Fruit fly (Drosophila melanogaster): ENCODE measurements around the gene kirre.

The kirre gene

dm6 chrX:3039743-3040142 is 299.6 kb downstream of the kirre start:
- TF ChIP-seq CG9705 (GFP tag; optimal IDR thresholded peaks at IDR 0.05), result peak; percentile 40
- TF ChIP-seq GATAd (GFP tag; optimal IDR thresholded peaks at IDR 0.05), result no peak
- no peak for TF ChIP-seq Abd-B (GFP tag; optimal IDR thresholded peaks at IDR 0.05)
- TF ChIP-seq psq (GFP tag; optimal IDR thresholded peaks at IDR 0.05), result peak; percentile 71
- peak; percentile 37 for TF ChIP-seq sage (GFP tag; optimal IDR thresholded peaks at IDR 0.05)
- TF ChIP-seq Myc (optimal IDR thresholded peaks at IDR 0.05), result no peak
- peak; percentile 82 for TF ChIP-seq h (GFP tag; optimal IDR thresholded peaks at IDR 0.05)
- TF ChIP-seq Sp1 (GFP tag; optimal IDR thresholded peaks at IDR 0.05), result peak; percentile 81
- TF ChIP-seq Hr78 (GFP tag; optimal IDR thresholded peaks at IDR 0.05), result no peak
- no peak for TF ChIP-seq jim (GFP tag; optimal IDR thresholded peaks at IDR 0.05)
- no peak for TF ChIP-seq CG32264 (GFP tag; optimal IDR thresholded peaks at IDR 0.05)
- TF ChIP-seq usp (GFP tag; optimal IDR thresholded peaks at IDR 0.05), result no peak
- TF ChIP-seq HLH106 (tag; optimal IDR thresholded peaks at IDR 0.05), result peak; percentile 76
- TF ChIP-seq rgr (GFP tag; optimal IDR thresholded peaks at IDR 0.05), result peak; percentile 77
- no peak for TF ChIP-seq Hr83 (GFP tag; optimal IDR thresholded peaks at IDR 0.05; ENCODE audit: poor library complexity, severe bottlenecking)
- TF ChIP-seq Vsx2 (GFP tag; optimal IDR thresholded peaks at IDR 0.05; ENCODE audit: partially characterized antibody), result no peak
- no peak for TF ChIP-seq lola (GFP tag; optimal IDR thresholded peaks at IDR 0.05)
- peak; percentile 52 for TF ChIP-seq dmrt93B (GFP tag; optimal IDR thresholded peaks at IDR 0.05)
- TF ChIP-seq tai (GFP tag; optimal IDR thresholded peaks at IDR 0.05), result no peak
- no peak for TF ChIP-seq CrebA (GFP tag; optimal IDR thresholded peaks at IDR 0.05; ENCODE audit: borderline replicate concordance)
- TF ChIP-seq Rel (GFP tag; optimal IDR thresholded peaks at IDR 0.05), result no peak
- peak; percentile 35 for TF ChIP-seq Rel (tag; optimal IDR thresholded peaks at IDR 0.05)
- peak; percentile 64 for TF ChIP-seq ey (GFP tag; optimal IDR thresholded peaks at IDR 0.05)
- TF ChIP-seq woc (GFP tag; optimal IDR thresholded peaks at IDR 0.05), result peak; percentile 37
- no peak for TF ChIP-seq Mio (GFP tag; optimal IDR thresholded peaks at IDR 0.05)
- peak; percentile 58 for TF ChIP-seq brk (GFP tag; optimal IDR thresholded peaks at IDR 0.05)
- peak; percentile 74 for TF ChIP-seq Hnf4 (GFP tag; optimal IDR thresholded peaks at IDR 0.05)
- peak; percentile 72 for TF ChIP-seq OdsH (GFP tag; optimal IDR thresholded peaks at IDR 0.05)
- TF ChIP-seq foxo (GFP tag; optimal IDR thresholded peaks at IDR 0.05), result peak in 1 of 2 experiments; percentile 85
- TF ChIP-seq dsf (GFP tag; optimal IDR thresholded peaks at IDR 0.05; ENCODE audit: borderline replicate concordance), result no peak
- TF ChIP-seq fru (GFP tag; optimal IDR thresholded peaks at IDR 0.05), result peak; percentile 83
- TF ChIP-seq br (GFP tag; optimal IDR thresholded peaks at IDR 0.05), result peak; percentile 64

dm6 chrX:3041057-3041473 is 300.9 kb downstream of the kirre start:
- TF ChIP-seq Mio (GFP tag; optimal IDR thresholded peaks at IDR 0.05) (no peak), Hr83 (GFP tag; optimal IDR thresholded peaks at IDR 0.05; ENCODE audit: poor library complexity, severe bottlenecking) (no peak), foxo (GFP tag; optimal IDR thresholded peaks at IDR 0.05) (peak in 1 of 2 experiments; percentile 90), usp (GFP tag; optimal IDR thresholded peaks at IDR 0.05) (no peak), dsf (GFP tag; optimal IDR thresholded peaks at IDR 0.05; ENCODE audit: borderline replicate concordance) (peak; percentile 26), Myc (optimal IDR thresholded peaks at IDR 0.05) (no peak), ey (GFP tag; optimal IDR thresholded peaks at IDR 0.05) (peak; percentile 79), Hnf4 (GFP tag; optimal IDR thresholded peaks at IDR 0.05) (peak; percentile 70), dmrt93B (GFP tag; optimal IDR thresholded peaks at IDR 0.05) (peak; percentile 74), GATAd (GFP tag; optimal IDR thresholded peaks at IDR 0.05) (peak; percentile 21), dl (GFP tag; optimal IDR thresholded peaks at IDR 0.05; ENCODE audit: insufficient read depth in 1 of 2, partially characterized antibody in 2 of 2) (no peak), Jra (GFP tag; optimal IDR thresholded peaks at IDR 0.05) (peak; percentile 60), Sp1 (GFP tag; optimal IDR thresholded peaks at IDR 0.05) (peak; percentile 95), sage (GFP tag; optimal IDR thresholded peaks at IDR 0.05) (no peak), Dif (GFP tag; optimal IDR thresholded peaks at IDR 0.05; ENCODE audit: partially characterized antibody) (no peak), Rel (GFP tag; optimal IDR thresholded peaks at IDR 0.05) (no peak), Rel (tag; optimal IDR thresholded peaks at IDR 0.05) (peak; percentile 52), CG32264 (GFP tag; optimal IDR thresholded peaks at IDR 0.05) (peak; percentile 31), tai (GFP tag; optimal IDR thresholded peaks at IDR 0.05) (peak; percentile 13), br (GFP tag; optimal IDR thresholded peaks at IDR 0.05) (peak; percentile 77), rgr (GFP tag; optimal IDR thresholded peaks at IDR 0.05) (peak; percentile 85), h (GFP tag; optimal IDR thresholded peaks at IDR 0.05) (peak; percentile 86), woc (GFP tag; optimal IDR thresholded peaks at IDR 0.05) (peak; percentile 63), fru (GFP tag; optimal IDR thresholded peaks at IDR 0.05) (peak; percentile 87), Abd-B (GFP tag; optimal IDR thresholded peaks at IDR 0.05) (no peak), Vsx2 (GFP tag; optimal IDR thresholded peaks at IDR 0.05; ENCODE audit: partially characterized antibody) (no peak), OdsH (GFP tag; optimal IDR thresholded peaks at IDR 0.05) (peak; percentile 88), pan (optimal IDR thresholded peaks at IDR 0.05) (no peak), Dfd (GFP tag; optimal IDR thresholded peaks at IDR 0.05) (peak; percentile 55), Hr78 (GFP tag; optimal IDR thresholded peaks at IDR 0.05) (no peak), brk (GFP tag; optimal IDR thresholded peaks at IDR 0.05) (peak; percentile 72), lola (GFP tag; optimal IDR thresholded peaks at IDR 0.05) (no peak), N (GFP tag; optimal IDR thresholded peaks at IDR 0.05) (no peak), sv (GFP tag; optimal IDR thresholded peaks at IDR 0.05) (no peak), CrebA (GFP tag; optimal IDR thresholded peaks at IDR 0.05; ENCODE audit: borderline replicate concordance) (no peak), jim (GFP tag; optimal IDR thresholded peaks at IDR 0.05) (no peak), psq (GFP tag; optimal IDR thresholded peaks at IDR 0.05) (peak; percentile 85), CG9705 (GFP tag; optimal IDR thresholded peaks at IDR 0.05) (peak; percentile 62), HLH106 (tag; optimal IDR thresholded peaks at IDR 0.05) (peak; percentile 95)

Measured in whole organism, wandering third instar larva.